Fruit fly (Drosophila melanogaster): Measurements from ENCODE around the gene Iml1.

Gene Iml1

dm6 chr3L:1579169-1579853, 45.5 kb upstream of the Iml1 start (continued):
- TF ChIP-seq CG6765 (GFP tag; optimal IDR thresholded peaks at IDR 0.05): peak; percentile 71
- peak; percentile 51; the same call in 1 of the 2 replicates for TF ChIP-seq Atf6 (GFP tag; IDR thresholded peaks at IDR 0.05)
- peak; percentile 86 for TF ChIP-seq sd (tag; optimal IDR thresholded peaks at IDR 0.05)
- peak; percentile 69 for TF ChIP-seq gcm (GFP tag; optimal IDR thresholded peaks at IDR 0.05)
- TF ChIP-seq psq (GFP tag; optimal IDR thresholded peaks at IDR 0.05): peak; percentile 55
- no peak for TF ChIP-seq ham (GFP tag; IDR thresholded peaks at IDR 0.05)
- TF ChIP-seq CG12942 (GFP tag; optimal IDR thresholded peaks at IDR 0.05): peak; percentile 43
- peak; percentile 25 for TF ChIP-seq Bteb2 (GFP tag; optimal IDR thresholded peaks at IDR 0.05)
- no peak for TF ChIP-seq yki (optimal IDR thresholded peaks at IDR 0.05)
- peak; percentile 64 for TF ChIP-seq sisA (GFP tag; IDR thresholded peaks at IDR 0.05)
- peak; percentile 63 for TF ChIP-seq mirr (GFP tag; optimal IDR thresholded peaks at IDR 0.05)
- no peak for TF ChIP-seq Poxn (GFP tag; IDR thresholded peaks at IDR 0.05)
- TF ChIP-seq pfk (GFP tag; optimal IDR thresholded peaks at IDR 0.05): peak; percentile 48
- TF ChIP-seq NfI (GFP tag; optimal IDR thresholded peaks at IDR 0.05): peak; percentile 47
- 0 out of 3 replicates have a peak, but pooled peaks have one; percentile 30 for TF ChIP-seq jigr1 (GFP tag; IDR thresholded peaks at IDR 0.05)
- no peak for TF ChIP-seq tna (GFP tag; IDR thresholded peaks at IDR 0.05; ENCODE audit: partially characterized antibody)
- TF ChIP-seq tgo (GFP tag; IDR thresholded peaks at IDR 0.05): no peak; the same call in 2 of the 3 replicates
- peak; percentile 14 for TF ChIP-seq CG12155 (GFP tag; optimal IDR thresholded peaks at IDR 0.05)
- TF ChIP-seq CG2202 (tag; optimal IDR thresholded peaks at IDR 0.05): peak; percentile 92
- TF ChIP-seq aop (GFP tag; IDR thresholded peaks at IDR 0.05): no peak
- peak; percentile 76 for TF ChIP-seq sqz (GFP tag; optimal IDR thresholded peaks at IDR 0.05)
- no peak for TF ChIP-seq dimm (GFP tag; IDR thresholded peaks at IDR 0.05)
- no peak for TF ChIP-seq ftz-f1 (GFP tag; optimal IDR thresholded peaks at IDR 0.05)
- peak; percentile 78 for TF ChIP-seq org-1 (GFP tag; optimal IDR thresholded peaks at IDR 0.05)
- TF ChIP-seq H2.0 (GFP tag; IDR thresholded peaks at IDR 0.05): peak; percentile 52
- TF ChIP-seq CG34224 (GFP tag; IDR thresholded peaks at IDR 0.05; ENCODE audit: partially characterized antibody): no peak
- no peak for TF ChIP-seq hth (optimal IDR thresholded peaks at IDR 0.05)
- no peak for TF ChIP-seq CG7963 (GFP tag; IDR thresholded peaks at IDR 0.05; ENCODE audit: partially characterized antibody)
- no peak for TF ChIP-seq fd3F (GFP tag; optimal IDR thresholded peaks at IDR 0.05)
- TF ChIP-seq CG11398 (GFP tag; optimal IDR thresholded peaks at IDR 0.05): peak; percentile 75
- peak; percentile 7; the same call in 1 of the 2 replicates for TF ChIP-seq seq (GFP tag; IDR thresholded peaks at IDR 0.05)
- TF ChIP-seq Lim3 (GFP tag; IDR thresholded peaks at IDR 0.05): no peak
- TF ChIP-seq grau (tag; optimal IDR thresholded peaks at IDR 0.05): peak; percentile 95
- TF ChIP-seq CG15601 (tag; optimal IDR thresholded peaks at IDR 0.05): peak; percentile 83
- peak; percentile 71 for TF ChIP-seq D19A (tag; optimal IDR thresholded peaks at IDR 0.05)
- peak; percentile 59 for TF ChIP-seq CG30431 (GFP tag; optimal IDR thresholded peaks at IDR 0.05)
- TF ChIP-seq CkIIα-i1 (GFP tag; IDR thresholded peaks at IDR 0.05): no peak
- peak; percentile 52 for TF ChIP-seq YL-1 (GFP tag; optimal IDR thresholded peaks at IDR 0.05)
- peak; percentile 49; the same call in 1 of the 2 replicates for TF ChIP-seq CG4730 (GFP tag; IDR thresholded peaks at IDR 0.05)
- peak; percentile 29 for TF ChIP-seq CG3065 (GFP tag; optimal IDR thresholded peaks at IDR 0.05)
- TF ChIP-seq repo (GFP tag; optimal IDR thresholded peaks at IDR 0.05): peak; percentile 37
- TF ChIP-seq CHES-1-like (GFP tag; optimal IDR thresholded peaks at IDR 0.05): peak; percentile 72
- TF ChIP-seq CG17359 (tag; optimal IDR thresholded peaks at IDR 0.05): peak; percentile 78
- TF ChIP-seq Bgb (GFP tag; IDR thresholded peaks at IDR 0.05; ENCODE audit: partially characterized antibody): no peak
- TF ChIP-seq CG1024 (GFP tag; IDR thresholded peaks at IDR 0.05): peak; percentile 45
- peak; percentile 51 for TF ChIP-seq slp2 (GFP tag; optimal IDR thresholded peaks at IDR 0.05)
- no peak for TF ChIP-seq Drgx (GFP tag; IDR thresholded peaks at IDR 0.05)
- TF ChIP-seq amos (GFP tag; IDR thresholded peaks at IDR 0.05; ENCODE audit: partially characterized antibody): no peak
- no peak for TF ChIP-seq fu2 (GFP tag; optimal IDR thresholded peaks at IDR 0.05)
- peak; percentile 23 for TF ChIP-seq lilli (GFP tag; optimal IDR thresholded peaks at IDR 0.05)
- no peak for TF ChIP-seq CG6791 (GFP tag; IDR thresholded peaks at IDR 0.05; ENCODE audit: partially characterized antibody)

Data from whole organism, embryonic.